Fruit fly (Drosophila melanogaster) whole organism, prepupa: ENCODE results near the gene CG31106.
A peak's percentile ranks its signal among the peaks of the same experiment; 100 is the strongest.

Source experiments
- CG31627 ChIP-seq: fragments of 200-800 bp; sonication (Bioruptor generic); optimal IDR thresholded peaks from 3 replicates; lab custom pipeline; 2016; ENCODE audit warnings: missing biosample characterization, missing genetic modification characterization
- CG34406 ChIP-seq: fragments of 200-800 bp; sonication (Bioruptor generic); optimal IDR thresholded peaks from 3 replicates; lab custom pipeline; 2016; ENCODE audit warnings: missing biosample characterization, missing genetic modification characterization
- CG8119 ChIP-seq: fragments of 200-800 bp; sonication (Bioruptor generic); IDR thresholded peaks from 3 replicates; pipeline ENCODE4 v1.3.6; 2022; ENCODE audit warnings: missing biosample characterization, missing genetic modification characterization
- Ets21C ChIP-seq: fragments of 200-800 bp; sonication (Bioruptor generic); optimal IDR thresholded peaks from 3 replicates; lab custom pipeline; 2016; ENCODE audit warnings: missing biosample characterization, missing genetic modification characterization
- Gug ChIP-seq: fragments of 200-800 bp; sonication (Bioruptor generic); IDR thresholded peaks from 2 replicates; pipeline ENCODE4 v1.3.6; 2022; ENCODE audit warnings: missing biosample characterization, missing genetic modification characterization
- Hr39 ChIP-seq: fragments of 200-800 bp; sonication (Bioruptor generic); optimal IDR thresholded peaks from 2 replicates; lab custom pipeline; 2016; ENCODE audit warnings: missing biosample characterization, missing genetic modification characterization
- Lpt ChIP-seq: fragments of 200-800 bp; sonication (Bioruptor generic); optimal IDR thresholded peaks from 3 replicates; lab custom pipeline; 2016; ENCODE audit warnings: missing biosample characterization, missing genetic modification characterization
- Smox ChIP-seq: fragments of 200-800 bp; sonication (Bioruptor generic); optimal IDR thresholded peaks from 3 replicates; lab custom pipeline; 2016; ENCODE audit warnings: missing biosample characterization, missing genetic modification characterization
- Sox102F ChIP-seq: fragments of 200-800 bp; sonication (Bioruptor generic); optimal IDR thresholded peaks from 2 replicates; lab custom pipeline; 2016; ENCODE audit warnings: missing biosample characterization, mild to moderate bottlenecking, missing genetic modification characterization
- Sox14 ChIP-seq: fragments of 200-800 bp; sonication (Bioruptor generic); optimal IDR thresholded peaks from 3 replicates; lab custom pipeline; 2016; ENCODE audit warnings: missing biosample characterization, missing genetic modification characterization
- esn ChIP-seq: fragments of 200-800 bp; sonication (Bioruptor generic); optimal IDR thresholded peaks from 2 replicates; lab custom pipeline; 2016; ENCODE audit warnings: missing biosample characterization, mild to moderate bottlenecking, missing genetic modification characterization, moderate library complexity
- spab ChIP-seq: fragments of 200-800 bp; sonication (Bioruptor generic); optimal IDR thresholded peaks from 2 replicates; lab custom pipeline; 2017; ENCODE audit warnings: missing biosample characterization, mild to moderate bottlenecking, missing genetic modification characterization, missing genetic modification reagents
- svp ChIP-seq: fragments of 200-800 bp; sonication (Bioruptor generic); peaks from one replicate; lab custom pipeline; 2016; ENCODE audit warnings: missing biosample characterization, missing genetic modification characterization

dm6 chr3R:25238771-25239700, 22.9 kb downstream of the CG31106 start:
- no peak for TF ChIP-seq Lpt
- TF ChIP-seq CG34406 (GFP tag; lab: Kevin White, UChicago), result no peak
- no peak for TF ChIP-seq CG8119 (GFP tag; lab: Robert Waterston, UW)
- TF ChIP-seq Gug (GFP tag; lab: Robert Waterston, UW), result no peak
- TF ChIP-seq Sox102F, result no peak
- TF ChIP-seq Sox14, result no peak
- no peak for TF ChIP-seq Smox (GFP tag; lab: Kevin White, UChicago)
- no peak for TF ChIP-seq Hr39
- TF ChIP-seq esn (GFP tag; lab: Kevin White, UChicago), result no peak
- TF ChIP-seq CG31627 (GFP tag; lab: Kevin White, UChicago), result no peak
- TF ChIP-seq svp (GFP tag; lab: Kevin White, UChicago), result no peak
- TF ChIP-seq spab (GFP tag; lab: Kevin White, UChicago), result peak; percentile 22
- no peak for TF ChIP-seq Ets21C (GFP tag; lab: Kevin White, UChicago)
